Worm (Caenorhabditis elegans) whole organism, L3 larva: ENCODE results near the gene gln-6.

Experiments used
- elt-1 ChIP-seq: fragments of 150-350 bp; optimal IDR thresholded peaks from 2 replicates; lab custom pipeline; 2014; ENCODE audit warnings: missing biosample characterization, missing genetic modification characterization
- elt-3 ChIP-seq, 3 experiments: fragments of 150-350 bp in 1 of 3; sonication (generic microtip) in 2 of 3; optimal IDR thresholded peaks; 2 replicates in 2 of 3; 4 replicates in 1 of 3; lab custom pipeline; 2014 to 2017; ENCODE audit warnings: missing biosample characterization in 3 of 3, missing genetic modification characterization in 3 of 3
- fkh-10 ChIP-seq: sonication (generic microtip); optimal IDR thresholded peaks from 2 replicates; lab custom pipeline; 2017; ENCODE audit warnings: missing biosample characterization, missing genetic modification reagents, missing genetic modification characterization
- lin-15B ChIP-seq: fragments of 150-350 bp; optimal IDR thresholded peaks from 2 replicates; lab custom pipeline; 2014; ENCODE audit warnings: missing biosample characterization, missing genetic modification characterization
- nhr-12 ChIP-seq: fragments of 150-350 bp; optimal IDR thresholded peaks from 2 replicates; lab custom pipeline; 2014; ENCODE audit warnings: missing biosample characterization, missing genetic modification characterization
- nhr-237 ChIP-seq: fragments of 150-350 bp; optimal IDR thresholded peaks from 2 replicates; lab custom pipeline; 2014; ENCODE audit warnings: missing biosample characterization, missing genetic modification characterization
- tbx-2 ChIP-seq: sonication (generic microtip); optimal IDR thresholded peaks from 2 replicates; lab custom pipeline; 2016; ENCODE audit warnings: mild to moderate bottlenecking, missing genetic modification characterization, missing compliant biosample characterization

- TF ChIP-seq lin-15B (tag; lab: Kevin White, UChicago) (no peak), nhr-237 (no peak), fkh-10 (no peak), tbx-2 (tag; lab: Kevin White, UChicago) (no peak), elt-1 (tag; lab: Kevin White, UChicago) (no peak), nhr-12 (tag; lab: Kevin White, UChicago) (no peak), elt-3 (tag; optimal IDR thresholded peaks at IDR 0.05; lab: Kevin White, UChicago) (no peak)
Observed at ce11 chrIV:9737204-9737790, 3.4 kb downstream of the gln-6 start, which contains the start of gene cka-1.
